Fruit fly (Drosophila melanogaster) whole organism, adult: Measurements from ENCODE around the gene Top2.

Experiments
- CG12768 ChIP-seq: fragments of 200-800 bp; sonication (Bioruptor generic); optimal IDR thresholded peaks from 2 replicates; lab custom pipeline; 2017; ENCODE audit warnings: missing biosample characterization, missing genetic modification characterization, mild to moderate bottlenecking, moderate library complexity, missing genetic modification reagents
- CG14711 ChIP-seq: fragments of 200-800 bp; sonication (Bioruptor generic); optimal IDR thresholded peaks from 2 replicates; lab custom pipeline; 2018; ENCODE audit warnings: missing biosample characterization, mild to moderate bottlenecking, missing genetic modification characterization, moderate library complexity
- CG5204 ChIP-seq: fragments of 200-800 bp; sonication (Bioruptor generic); optimal IDR thresholded peaks from 2 replicates; lab custom pipeline; 2016; ENCODE audit warnings: missing biosample characterization, missing genetic modification characterization
- CG7045 ChIP-seq: fragments of 200-800 bp; sonication (Bioruptor generic); optimal IDR thresholded peaks from 2 replicates; lab custom pipeline; 2017; ENCODE audit warnings: missing biosample characterization, mild to moderate bottlenecking, missing genetic modification characterization
- Clk ChIP-seq: fragments of 200-800 bp; sonication (Bioruptor generic); optimal IDR thresholded peaks from 2 replicates; lab custom pipeline; 2017; ENCODE audit warnings: missing biosample characterization, missing genetic modification characterization
- Hr96 ChIP-seq: fragments of 200-800 bp; sonication (Bioruptor generic); optimal IDR thresholded peaks from 2 replicates; lab custom pipeline; 2016; ENCODE audit warnings: missing biosample characterization, missing genetic modification characterization
- Mnt ChIP-seq: fragments of 200-800 bp; sonication (Bioruptor generic); optimal IDR thresholded peaks from 2 replicates; lab custom pipeline; 2016; ENCODE audit warnings: missing biosample characterization, mild to moderate bottlenecking, missing genetic modification characterization
- bab1 ChIP-seq: fragments of 200-800 bp; sonication (Bioruptor generic); optimal IDR thresholded peaks from 3 replicates; lab custom pipeline; 2019; ENCODE audit warnings: missing biosample characterization, mild to moderate bottlenecking, missing genetic modification characterization, moderate library complexity
- kay ChIP-seq: fragments of 200-800 bp; sonication (Bioruptor generic); peaks from one replicate; lab custom pipeline; 2016; ENCODE audit warnings: missing biosample characterization, missing genetic modification characterization, borderline replicate concordance
- ovo ChIP-seq: fragments of 200-800 bp; sonication (Bioruptor generic); optimal IDR thresholded peaks from 2 replicates; lab custom pipeline; 2016; ENCODE audit warnings: missing biosample characterization, missing genetic modification characterization
- tj ChIP-seq: fragments of 200-800 bp; sonication (Bioruptor generic); optimal IDR thresholded peaks from 3 replicates; lab custom pipeline; 2017; ENCODE audit warnings: missing biosample characterization, mild to moderate bottlenecking, missing genetic modification characterization, moderate library complexity

DNA sequence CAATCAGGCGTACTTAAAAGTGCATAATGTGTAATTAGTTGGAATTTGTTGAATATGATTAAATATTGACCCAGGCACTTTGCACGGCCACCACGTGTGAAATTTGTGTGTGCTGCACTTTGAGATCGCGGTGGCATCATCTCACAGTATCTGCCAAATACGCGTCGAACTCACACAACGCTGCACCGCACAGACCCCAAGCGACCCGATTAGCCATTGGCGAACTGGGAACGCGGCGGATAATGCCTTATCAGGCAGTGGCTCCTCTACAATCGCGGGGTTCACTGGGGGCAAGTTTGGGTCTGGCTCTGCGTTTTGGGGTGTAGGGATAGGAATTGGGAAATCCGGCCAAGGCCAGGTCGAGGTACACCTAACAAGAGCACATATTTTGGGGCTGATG lies 1.9 kb upstream of the Top2 start:
- TF ChIP-seq Mnt (GFP tag; lab: Kevin White, UChicago) = peak; percentile 6
- no peak for TF ChIP-seq CG12768 (GFP tag; lab: Kevin White, UChicago)
- no peak for TF ChIP-seq CG7045 (GFP tag; lab: Kevin White, UChicago)
- TF ChIP-seq bab1 = no peak
- peak; percentile 17 for TF ChIP-seq tj (GFP tag; lab: Kevin White, UChicago)
- TF ChIP-seq Clk (GFP tag; lab: Kevin White, UChicago) = no peak
- no peak for TF ChIP-seq ovo
- TF ChIP-seq CG14711 (tag; lab: Kevin White, UChicago) = no peak
- no peak for TF ChIP-seq Hr96 (GFP tag; lab: Kevin White, UChicago)
- no peak for TF ChIP-seq kay
- no peak for TF ChIP-seq CG5204
